Worm (Caenorhabditis elegans): ENCODE data around the gene C04G2.5.

The C04G2.5 gene

ce11 chrIV:10075899-10076298, 19.2 kb downstream of the C04G2.5 start, which contains the start of gene W01B6.5:
Gene W01B6.5, plus strand, starts transcription at chrIV:10076199.
- TF ChIP-seq efl-1 (optimal IDR thresholded peaks at IDR 0.05) (no peak), efl-1 (GFP tag; optimal IDR thresholded peaks at IDR 0.05 in 1 of 2) (peak in 1 of 2 experiments; percentile 40), fkh-8 (tag; optimal IDR thresholded peaks at IDR 0.05) (no peak)

- TF ChIP-seq ama-1 (optimal IDR thresholded peaks at IDR 0.05) (no peak), sox-4 (tag; optimal IDR thresholded peaks at IDR 0.05) (no peak), ceh-8 (GFP tag; optimal IDR thresholded peaks at IDR 0.05) (no peak), lin-13 (GFP tag; optimal IDR thresholded peaks at IDR 0.05) (no peak), jun-1 (tag; optimal IDR thresholded peaks at IDR 0.05) (no peak), swsn-7 (tag; optimal IDR thresholded peaks at IDR 0.05) (no peak), C34B4.2 (tag; optimal IDR thresholded peaks at IDR 0.05) (no peak), lir-3 (tag; optimal IDR thresholded peaks at IDR 0.05; ENCODE audit: poor library complexity) (no peak), lin-15B (tag; optimal IDR thresholded peaks at IDR 0.05) (no peak), C16A3.4 (tag; optimal IDR thresholded peaks at IDR 0.05) (no peak), nhr-28 (tag; optimal IDR thresholded peaks at IDR 0.05) (no peak), aha-1 (tag; optimal IDR thresholded peaks at IDR 0.05) (no peak), fos-1 (tag; optimal IDR thresholded peaks at IDR 0.05) (no peak), nhr-76 (tag; optimal IDR thresholded peaks at IDR 0.05) (no peak), fkh-10 (GFP tag; optimal IDR thresholded peaks at IDR 0.05) (no peak)
These were observed 20.0 kb downstream of the C04G2.5 start, which contains the start of the genes ttbk-4 and W01B6.4 for ce11 chrIV:10075034-10075510. Gene ttbk-4, minus strand, starts transcription at chrIV:10075134. Gene W01B6.4, plus strand, starts transcription at chrIV:10075460.

- TF ChIP-seq fkh-10 (GFP tag; optimal IDR thresholded peaks at IDR 0.05) (no peak), dpl-1 (GFP tag; optimal IDR thresholded peaks at IDR 0.05) (no peak), ceh-88 (GFP tag; IDR thresholded peaks at IDR 0.05) (no peak), rnt-1 (tag; optimal IDR thresholded peaks at IDR 0.05) (no peak), nhr-85 (tag) (no peak), mep-1 (tag; optimal IDR thresholded peaks at IDR 0.05) (no peak), hlh-17 (GFP tag; optimal IDR thresholded peaks at IDR 0.05; ENCODE audit: borderline replicate concordance) (no peak), ztf-11 (tag; optimal IDR thresholded peaks at IDR 0.05) (no peak), snu-23 (GFP tag; optimal IDR thresholded peaks at IDR 0.05) (no peak), zag-1 (tag; optimal IDR thresholded peaks at IDR 0.05) (no peak), lin-14 (GFP tag; optimal IDR thresholded peaks at IDR 0.05) (no peak), ama-1 (optimal IDR thresholded peaks at IDR 0.05) (no peak), swsn-7 (tag; optimal IDR thresholded peaks at IDR 0.05) (no peak), mdl-1 (tag; optimal IDR thresholded peaks at IDR 0.05) (no peak), blmp-1 (tag; optimal IDR thresholded peaks at IDR 0.05) (no peak), lin-35 (GFP tag; optimal IDR thresholded peaks at IDR 0.05) (no peak), irx-1 (tag; optimal IDR thresholded peaks at IDR 0.05) (no peak)
These were observed 22.5 kb downstream of the C04G2.5 start, which contains the start of gene W01B6.3 for ce11 chrIV:10072527-10072926. Gene W01B6.3, minus strand, starts transcription at chrIV:10072627.

ce11 chrIV:10068266-10068665, 26.8 kb downstream of the C04G2.5 start:
- TF ChIP-seq fos-1 (tag; optimal IDR thresholded peaks at IDR 0.05) (no peak), mef-2 (tag; optimal IDR thresholded peaks at IDR 0.05) (no peak), skn-1 (tag; optimal IDR thresholded peaks at IDR 0.05) (no peak), ceh-90 (tag; optimal IDR thresholded peaks at IDR 0.05) (no peak), tbx-2 (tag; optimal IDR thresholded peaks at IDR 0.05) (no peak), zag-1 (tag; optimal IDR thresholded peaks at IDR 0.05) (no peak), efl-1 (optimal IDR thresholded peaks at IDR 0.05) (no peak), efl-1 (GFP tag; optimal IDR thresholded peaks at IDR 0.05 in 1 of 2) (no peak)

ce11 chrIV:10067541-10067940, 27.5 kb downstream of the C04G2.5 start, which contains the start of gene cwn-2:
Gene cwn-2, plus strand, starts transcription at chrIV:10067816.
- TF ChIP-seq fkh-10 (GFP tag; optimal IDR thresholded peaks at IDR 0.05): peak; percentile 86
- no peak for TF ChIP-seq lin-39 (tag; optimal IDR thresholded peaks at IDR 0.05)
- TF ChIP-seq nhr-85 (tag): no peak
- no peak for TF ChIP-seq lir-3 (tag; optimal IDR thresholded peaks at IDR 0.05; ENCODE audit: poor library complexity)
- TF ChIP-seq unc-62 (GFP tag; optimal IDR thresholded peaks at IDR 0.05): no peak
- no peak for TF ChIP-seq pag-3 (tag; optimal IDR thresholded peaks at IDR 0.05; ENCODE audit: borderline replicate concordance, insufficient read depth)
- TF ChIP-seq efl-1 (optimal IDR thresholded peaks at IDR 0.05): no peak
- TF ChIP-seq efl-1 (GFP tag; optimal IDR thresholded peaks at IDR 0.05 in 1 of 2): peak in 1 of 2 experiments; percentile 91
